Fruit fly (Drosophila melanogaster): ENCODE results near the gene sicily.

The sicily gene

dm6 chrX:11925213-11925612 is 33.7 kb downstream of the sicily start:
- TF ChIP-seq CG14655 (GFP tag; optimal IDR thresholded peaks at IDR 0.05) (peak; percentile 48), CG12605 (GFP tag; IDR thresholded peaks at IDR 0.05) (peak; percentile 75; the same call in 1 of the 2 replicates), Ets98B (GFP tag; IDR thresholded peaks at IDR 0.05) (peak; percentile 84), fd96Ca (GFP tag; IDR thresholded peaks at IDR 0.05) (no peak), CG10348 (GFP tag; IDR thresholded peaks at IDR 0.05) (no peak), Pif1A (GFP tag; optimal IDR thresholded peaks at IDR 0.05) (peak; percentile 3), CG8301 (tag; optimal IDR thresholded peaks at IDR 0.05) (peak; percentile 47), EcR (GFP tag; optimal IDR thresholded peaks at IDR 0.05) (no peak), CG17806 (tag; optimal IDR thresholded peaks at IDR 0.05) (no peak), CG13204 (GFP tag; optimal IDR thresholded peaks at IDR 0.05) (no peak), CG9948 (tag; optimal IDR thresholded peaks at IDR 0.05) (no peak), rn (GFP tag; IDR thresholded peaks at IDR 0.05) (peak; percentile 65; the same call in 1 of the 2 replicates), CG8159 (tag; optimal IDR thresholded peaks at IDR 0.05) (peak; percentile 1), CG4496 (GFP tag; IDR thresholded peaks at IDR 0.05) (peak; percentile 91), Pif1B (GFP tag; optimal IDR thresholded peaks at IDR 0.05) (peak; percentile 5), Snoo (tag; optimal IDR thresholded peaks at IDR 0.05) (peak; percentile 72), CG32121 (GFP tag; IDR thresholded peaks at IDR 0.05) (peak; percentile 65), gl (tag; optimal IDR thresholded peaks at IDR 0.05) (no peak), CG34367 (tag; optimal IDR thresholded peaks at IDR 0.05) (no peak), CG15710 (tag; optimal IDR thresholded peaks at IDR 0.05) (no peak), D1 (tag; optimal IDR thresholded peaks at IDR 0.05) (no peak)

dm6 chrX:11930726-11931125 is 39.2 kb downstream of the sicily start, which contains the start of gene Pdzd8:
Gene Pdzd8 (minus strand): TSS chrX:11930850.
- no peak for TF ChIP-seq Snoo (tag; optimal IDR thresholded peaks at IDR 0.05)
- no peak for TF ChIP-seq D1 (tag; optimal IDR thresholded peaks at IDR 0.05)
- no peak for TF ChIP-seq CG12605 (GFP tag; IDR thresholded peaks at IDR 0.05)
- TF ChIP-seq CG14655 (GFP tag; optimal IDR thresholded peaks at IDR 0.05), result no peak
- TF ChIP-seq CG10348 (GFP tag; IDR thresholded peaks at IDR 0.05), result no peak
- no peak for TF ChIP-seq CG4496 (GFP tag; IDR thresholded peaks at IDR 0.05)
- no peak for TF ChIP-seq Ets98B (GFP tag; IDR thresholded peaks at IDR 0.05)
- TF ChIP-seq CG8301 (tag; optimal IDR thresholded peaks at IDR 0.05), result no peak
- no peak for TF ChIP-seq Pif1B (GFP tag; optimal IDR thresholded peaks at IDR 0.05)

Measured in whole organism, pupa.